Worm (Caenorhabditis elegans) whole organism, L2 larva: ENCODE data around the gene spe-39.

Source experiments
- R02D3.7 ChIP-seq: fragments of 150-350 bp; optimal IDR thresholded peaks from 2 replicates; lab custom pipeline; 2014; ENCODE audit warnings: missing biosample characterization, missing genetic modification characterization
- nhr-11 ChIP-seq: fragments of 150-350 bp; optimal IDR thresholded peaks from 2 replicates; lab custom pipeline; 2014; ENCODE audit warnings: missing biosample characterization, missing genetic modification characterization
- nhr-12 ChIP-seq: fragments of 150-350 bp; optimal IDR thresholded peaks from 2 replicates; lab custom pipeline; 2014; ENCODE audit warnings: missing biosample characterization, missing genetic modification characterization
- sem-4 ChIP-seq: fragments of 150-350 bp; optimal IDR thresholded peaks from 2 replicates; lab custom pipeline; 2014; ENCODE audit warnings: missing biosample characterization, missing genetic modification reagents, missing genetic modification characterization
- unc-62 ChIP-seq: fragments of 150-350 bp; optimal IDR thresholded peaks from 2 replicates; lab custom pipeline; 2014; ENCODE audit warnings: missing biosample characterization, missing genetic modification reagents, missing genetic modification characterization

ce11 chrV:6792973-6793372 is 7.7 kb downstream of the spe-39 start:
- TF ChIP-seq nhr-12 (tag; lab: Kevin White, UChicago), result no peak
- TF ChIP-seq nhr-11 (tag; lab: Kevin White, UChicago), result no peak
- TF ChIP-seq unc-62 (GFP tag; lab: Kevin White, UChicago), result no peak
- TF ChIP-seq sem-4 (tag; lab: Kevin White, UChicago), result no peak
- no peak for TF ChIP-seq R02D3.7 (tag; lab: Kevin White, UChicago)
